Fruit fly (Drosophila melanogaster) Kc167 (cell line): ENCODE results near the gene Nufip.

ENCODE experiments used
- Myc ChIP-seq: fragments of >200 bp; optimal IDR thresholded peaks from 2 replicates; lab custom pipeline; 2017; ENCODE audit warnings: missing external identifiers
- Sin3A ChIP-seq: fragments of >200 bp; optimal IDR thresholded peaks from 2 replicates; lab custom pipeline; 2018; ENCODE audit warnings: missing external identifiers
- h ChIP-seq: fragments of >200 bp; optimal IDR thresholded peaks from 3 replicates; lab custom pipeline; 2018; ENCODE audit warnings: missing external identifiers
- insv ChIP-seq: fragments of >200 bp; optimal IDR thresholded peaks from 3 replicates; lab custom pipeline; 2018; ENCODE audit warnings: missing external identifiers
- psq ChIP-seq: fragments of >200 bp; optimal IDR thresholded peaks from 2 replicates; lab custom pipeline; 2017; ENCODE audit warnings: missing external identifiers
- ttk ChIP-seq: sonication (Bioruptor generic); optimal IDR thresholded peaks from 2 replicates; lab custom pipeline; 2017; ENCODE audit warnings: missing external identifiers

DNA sequence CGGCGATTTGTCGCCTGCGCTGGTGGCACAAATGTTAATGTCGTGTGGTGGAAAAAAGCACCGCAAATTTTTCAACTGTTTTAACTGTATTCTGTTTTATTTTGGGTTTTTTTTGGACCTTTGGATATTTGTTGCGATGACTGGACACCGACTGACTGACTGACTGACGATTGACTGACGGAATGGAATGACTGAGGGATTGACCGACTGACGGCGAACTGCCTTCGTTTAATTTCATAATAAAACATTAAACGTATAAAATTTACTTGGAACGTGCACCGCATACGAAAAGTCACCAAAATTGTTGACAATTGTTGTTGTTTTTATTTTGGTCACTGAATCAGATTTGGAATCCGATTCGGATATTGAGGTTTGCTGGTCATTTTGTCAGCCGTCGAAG is 21.6 kb upstream of the Nufip start:
- no peak for TF ChIP-seq psq
- TF ChIP-seq Myc, result no peak
- no peak for TF ChIP-seq h (lab: Kevin White, UChicago)
- no peak for TF ChIP-seq Sin3A
- TF ChIP-seq insv (lab: Kevin White, UChicago), result no peak
- TF ChIP-seq ttk, result no peak
